Fruit fly (Drosophila melanogaster) Kc167 (cell line): ENCODE results near the gene CG15035.

Source experiments
- Sin3A ChIP-seq: fragments of >200 bp; optimal IDR thresholded peaks from 2 replicates; lab custom pipeline; 2018; ENCODE audit warnings: missing external identifiers
- h ChIP-seq: fragments of >200 bp; optimal IDR thresholded peaks from 3 replicates; lab custom pipeline; 2018; ENCODE audit warnings: missing external identifiers
- psq ChIP-seq: fragments of >200 bp; optimal IDR thresholded peaks from 2 replicates; lab custom pipeline; 2017; ENCODE audit warnings: missing external identifiers
- ttk ChIP-seq: sonication (Bioruptor generic); optimal IDR thresholded peaks from 2 replicates; lab custom pipeline; 2017; ENCODE audit warnings: missing external identifiers

DNA sequence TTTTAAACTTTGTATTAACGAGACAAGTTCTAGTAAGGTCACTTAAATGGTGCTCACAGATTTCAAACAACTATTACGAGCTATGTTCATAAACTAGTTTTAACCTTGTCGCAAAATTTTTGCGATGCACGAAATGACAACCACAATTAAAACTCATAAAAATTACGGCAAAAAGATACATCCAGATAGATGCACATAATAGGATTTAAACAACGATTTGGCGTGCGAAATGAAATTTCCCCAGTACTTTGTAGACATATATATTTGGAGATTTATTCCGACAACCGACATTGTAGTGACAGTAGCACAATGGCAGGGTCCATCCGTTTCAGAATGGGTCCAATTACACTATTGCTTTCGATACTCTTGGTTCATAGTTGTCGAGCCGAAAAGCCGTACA lies 25.1 kb downstream of the CG15035 start, which contains the start of gene CheA7a:
- TF ChIP-seq ttk (lab: Kevin White, UChicago) (no peak), Sin3A (lab: Kevin White, UChicago) (no peak), h (lab: Kevin White, UChicago) (no peak), psq (lab: Kevin White, UChicago) (no peak)
